Worm (Caenorhabditis elegans): ENCODE results near the gene trpp-1.

ce11 chrV:242518-242917 is 41.1 kb downstream of the trpp-1 start, which contains the start of gene R02C2.7:
- TF ChIP-seq nhr-28 (tag; optimal IDR thresholded peaks at IDR 0.05), result no peak
- no peak for TF ChIP-seq elt-2 (tag; optimal IDR thresholded peaks at IDR 0.05)
- TF ChIP-seq mdl-1 (tag; optimal IDR thresholded peaks at IDR 0.05), result no peak
- TF ChIP-seq dpl-1 (GFP tag; optimal IDR thresholded peaks at IDR 0.05), result no peak
- no peak for TF ChIP-seq nhr-237 (tag; optimal IDR thresholded peaks at IDR 0.05)
